Fruit fly (Drosophila melanogaster): ENCODE measurements around the gene CG46426.

Gene CG46426

dm6 chr2L:11816376-11816775 is 26.3 kb upstream of the CG46426 start (continued):
- TF ChIP-seq hb (GFP tag; IDR thresholded peaks at IDR 0.05; ENCODE audit: partially characterized antibody) (no peak), toy (GFP tag; IDR thresholded peaks at IDR 0.05) (peak; percentile 84), CG10267 (tag; optimal IDR thresholded peaks at IDR 0.05) (peak; percentile 87), lov (optimal IDR thresholded peaks at IDR 0.05) (no peak), lov (GFP tag; IDR thresholded peaks at IDR 0.05) (peak; percentile 99), E2f1 (GFP tag; IDR thresholded peaks at IDR 0.05) (peak; percentile 85), Dad (GFP tag; optimal IDR thresholded peaks at IDR 0.05) (peak; percentile 93), CG12744 (GFP tag; optimal IDR thresholded peaks at IDR 0.05) (peak; percentile 92), CG4404 (GFP tag; IDR thresholded peaks at IDR 0.05) (peak; percentile 76), Fer1 (GFP tag; optimal IDR thresholded peaks at IDR 0.05) (peak; percentile 96), amos (GFP tag; IDR thresholded peaks at IDR 0.05; ENCODE audit: partially characterized antibody) (no peak), chn (GFP tag; optimal IDR thresholded peaks at IDR 0.05) (peak; percentile 93), Lim3 (GFP tag; IDR thresholded peaks at IDR 0.05) (peak; percentile 68; the same call in 1 of the 2 replicates), Asciz (GFP tag; optimal IDR thresholded peaks at IDR 0.05) (peak; percentile 97), gfzf (GFP tag; optimal IDR thresholded peaks at IDR 0.05) (peak; percentile 24), lola (GFP tag; optimal IDR thresholded peaks at IDR 0.05) (peak in 1 of 3 experiments; percentile 78), zfh2 (GFP tag; optimal IDR thresholded peaks at IDR 0.05) (no peak), Dp (GFP tag; optimal IDR thresholded peaks at IDR 0.05) (peak; percentile 1), Hmx (GFP tag; optimal IDR thresholded peaks at IDR 0.05) (no peak), Ada2b (GFP tag; IDR thresholded peaks at IDR 0.05) (peak; percentile 89), Six4 (GFP tag; optimal IDR thresholded peaks at IDR 0.05) (peak; percentile 96), tin (GFP tag; optimal IDR thresholded peaks at IDR 0.05) (peak; percentile 97), ranshi (GFP tag; IDR thresholded peaks at IDR 0.05) (peak; percentile 89), Hr51 (GFP tag; optimal IDR thresholded peaks at IDR 0.05) (peak; percentile 55 to 84), prd (optimal IDR thresholded peaks at IDR 0.05) (no peak), prd (GFP tag; IDR thresholded peaks at IDR 0.05) (peak; percentile 89), cwo (GFP tag; optimal IDR thresholded peaks at IDR 0.05) (peak; percentile 76), CG15011 (GFP tag; optimal IDR thresholded peaks at IDR 0.05) (peak; percentile 92), gsb (GFP tag; IDR thresholded peaks at IDR 0.05) (peak; percentile 83), MESR4 (GFP tag; optimal IDR thresholded peaks at IDR 0.05) (peak; percentile 52), CG3838 (GFP tag; optimal IDR thresholded peaks at IDR 0.05) (peak; percentile 86), CG17385 (GFP tag; optimal IDR thresholded peaks at IDR 0.05) (peak; percentile 90), CG17186 (GFP tag; optimal IDR thresholded peaks at IDR 0.05) (peak; percentile 94), ara (GFP tag; IDR thresholded peaks at IDR 0.05) (peak; percentile 90), CG4707 (GFP tag; optimal IDR thresholded peaks at IDR 0.05) (peak; percentile 96), CG4282 (GFP tag; optimal IDR thresholded peaks at IDR 0.05) (peak; percentile 82), CG10565 (GFP tag; optimal IDR thresholded peaks at IDR 0.05) (peak; percentile 79), CG17359 (tag; optimal IDR thresholded peaks at IDR 0.05) (peak; percentile 94), CrebB (tag; optimal IDR thresholded peaks at IDR 0.05) (peak; percentile 89), Dek (tag; optimal IDR thresholded peaks at IDR 0.05) (peak; percentile 65), Sox100B (GFP tag; optimal IDR thresholded peaks at IDR 0.05) (peak; percentile 94), lilli (GFP tag; optimal IDR thresholded peaks at IDR 0.05) (peak; percentile 75), Optix (GFP tag; IDR thresholded peaks at IDR 0.05) (peak; percentile 93), wor (GFP tag; IDR thresholded peaks at IDR 0.05) (peak; percentile 72), MTF-1 (GFP tag; optimal IDR thresholded peaks at IDR 0.05; ENCODE audit: borderline replicate concordance) (peak; percentile 99), CG4730 (GFP tag; IDR thresholded peaks at IDR 0.05) (peak; percentile 85), CG32772 (GFP tag; IDR thresholded peaks at IDR 0.05) (peak; percentile 87), nom (GFP tag; optimal IDR thresholded peaks at IDR 0.05) (no peak), ash1 (GFP tag; optimal IDR thresholded peaks at IDR 0.05) (peak; percentile 84), sens (GFP tag) (peak; percentile 99), ATbp (GFP tag; optimal IDR thresholded peaks at IDR 0.05) (peak; percentile 98)
